Fruit fly (Drosophila melanogaster): ENCODE measurements around the gene CG5895.
A peak's percentile ranks its signal among the peaks of the same experiment; 100 is the strongest.

Gene CG5895

DNA sequence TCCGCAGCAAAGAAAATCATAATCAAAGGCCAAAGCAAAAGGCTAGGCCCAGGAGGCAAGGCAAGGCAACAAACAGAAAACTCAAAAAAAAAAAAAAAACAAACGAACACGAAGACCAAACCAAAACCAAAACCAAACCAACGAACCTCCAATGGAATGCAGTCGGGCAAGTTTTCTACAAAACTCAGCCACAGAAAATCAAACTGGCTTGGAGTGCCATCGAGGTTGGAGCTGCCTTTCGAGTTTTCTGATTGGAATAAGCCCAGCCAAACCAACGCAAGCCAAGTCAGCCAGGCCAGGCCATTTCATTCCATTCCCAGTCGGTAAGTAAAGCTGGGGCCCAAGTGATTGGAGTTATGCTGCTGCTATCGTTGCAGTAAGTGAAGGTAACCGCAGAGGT is 7.4 kb downstream of the CG5895 start (continued):
- TF ChIP-seq odd (GFP tag; optimal IDR thresholded peaks at IDR 0.05) (no peak), CG2202 (tag; optimal IDR thresholded peaks at IDR 0.05) (no peak), stc (GFP tag; IDR thresholded peaks at IDR 0.05) (no peak), dpn (GFP tag; optimal IDR thresholded peaks at IDR 0.05) (no peak), sd (tag; optimal IDR thresholded peaks at IDR 0.05) (peak; percentile 94), CG1602 (GFP tag; optimal IDR thresholded peaks at IDR 0.05) (no peak), ro (GFP tag; IDR thresholded peaks at IDR 0.05) (no peak), lbe (GFP tag; optimal IDR thresholded peaks at IDR 0.05) (no peak), CG14710 (tag; optimal IDR thresholded peaks at IDR 0.05) (no peak), lola (GFP tag; optimal IDR thresholded peaks at IDR 0.05) (no peak), nau (GFP tag; optimal IDR thresholded peaks at IDR 0.05) (no peak), CG4707 (GFP tag; optimal IDR thresholded peaks at IDR 0.05) (no peak), CG2678 (tag; optimal IDR thresholded peaks at IDR 0.05) (no peak), Vsx1 (GFP tag; optimal IDR thresholded peaks at IDR 0.05) (peak; percentile 21), Gug (GFP tag; IDR thresholded peaks at IDR 0.05) (no peak), CG12155 (GFP tag; optimal IDR thresholded peaks at IDR 0.05) (no peak), Deaf1 (tag; optimal IDR thresholded peaks at IDR 0.05) (no peak), CG10979 (tag; optimal IDR thresholded peaks at IDR 0.05) (no peak), CG13296 (GFP tag; optimal IDR thresholded peaks at IDR 0.05) (no peak), Opbp (GFP tag; IDR thresholded peaks at IDR 0.05; ENCODE audit: partially characterized antibody) (0 out of 3 replicates have a peak, but pooled peaks have one; percentile 26), Elba2 (GFP tag; optimal IDR thresholded peaks at IDR 0.05) (no peak), crol (GFP tag; IDR thresholded peaks at IDR 0.05) (no peak), Xbp1 (GFP tag; optimal IDR thresholded peaks at IDR 0.05) (no peak), da (GFP tag; optimal IDR thresholded peaks at IDR 0.05) (no peak), CG8290 (GFP tag; optimal IDR thresholded peaks at IDR 0.05) (no peak), CG8290 (tag; optimal IDR thresholded peaks at IDR 0.05) (peak in 1 of 2 experiments; percentile 5)

DNA sequence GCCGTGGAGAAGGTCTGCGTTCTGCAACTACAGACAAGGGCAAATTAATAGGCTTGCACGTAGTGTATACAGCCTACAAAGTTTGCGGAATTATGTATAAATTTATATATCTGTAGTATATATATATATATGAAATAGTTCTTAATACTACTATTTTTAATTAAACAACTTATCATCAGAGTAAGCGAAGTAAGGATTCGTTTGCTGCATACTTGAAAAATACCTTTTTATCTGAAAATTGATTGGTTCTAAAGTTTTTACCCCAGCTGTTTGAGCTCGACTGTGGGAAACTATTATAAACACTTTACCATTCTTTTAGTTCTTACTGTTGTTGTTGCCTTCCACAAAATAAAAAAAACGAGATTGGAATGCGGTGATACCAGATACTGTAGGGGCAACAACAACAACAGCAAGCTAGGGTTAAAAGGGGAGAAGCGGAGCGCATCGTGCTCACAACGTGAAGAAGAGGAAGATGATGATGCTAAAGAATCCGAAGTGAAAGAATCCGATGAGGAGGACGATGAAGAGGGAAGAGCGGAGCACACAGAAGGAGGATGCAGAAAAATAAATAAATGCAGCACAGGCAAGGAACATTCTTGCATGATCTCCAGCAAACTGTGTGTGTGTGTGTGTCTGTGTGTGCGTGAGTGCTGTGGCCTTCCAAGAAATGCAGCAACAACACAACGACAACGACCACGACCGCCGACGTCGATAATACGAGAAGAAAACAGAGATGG is 7.9 kb downstream of the CG5895 start:
- TF ChIP-seq CG8089 (GFP tag; optimal IDR thresholded peaks at IDR 0.05) (no peak), CG14667 (GFP tag; IDR thresholded peaks at IDR 0.05) (no peak), gfzf (GFP tag; optimal IDR thresholded peaks at IDR 0.05) (no peak), gem (tag; optimal IDR thresholded peaks at IDR 0.05) (peak; percentile 73), CG11696 (GFP tag; IDR thresholded peaks at IDR 0.05) (peak; percentile 93), CG32532 (GFP tag; IDR thresholded peaks at IDR 0.05) (no peak), her (GFP tag; optimal IDR thresholded peaks at IDR 0.05) (no peak), rib (GFP tag; IDR thresholded peaks at IDR 0.05) (peak; percentile 24; the same call in 1 of the 2 replicates), CG13424 (tag; optimal IDR thresholded peaks at IDR 0.05) (peak; percentile 69), CG3726 (GFP tag; IDR thresholded peaks at IDR 0.05) (no peak), HLH54F (GFP tag; optimal IDR thresholded peaks at IDR 0.05) (no peak), Antp (GFP tag; optimal IDR thresholded peaks at IDR 0.05) (no peak), Xbp1 (GFP tag; optimal IDR thresholded peaks at IDR 0.05) (no peak), inv (GFP tag; IDR thresholded peaks at IDR 0.05; ENCODE audit: partially characterized antibody) (no peak), CG2889 (GFP tag; IDR thresholded peaks at IDR 0.05) (no peak), HLH4C (GFP tag; IDR thresholded peaks at IDR 0.05; ENCODE audit: partially characterized antibody) (no peak), CG10959 (GFP tag; IDR thresholded peaks at IDR 0.05) (peak; percentile 37; the same call in 1 of the 2 replicates), p53 (GFP tag; optimal IDR thresholded peaks at IDR 0.05) (no peak), Med (GFP tag) (peak; percentile 54), CG15514 (GFP tag; optimal IDR thresholded peaks at IDR 0.05) (no peak), Meics (GFP tag; optimal IDR thresholded peaks at IDR 0.05) (peak; percentile 56), salm (tag; optimal IDR thresholded peaks at IDR 0.05) (peak; percentile 21), Sry-δ (GFP tag; optimal IDR thresholded peaks at IDR 0.05) (no peak), corto (GFP tag; optimal IDR thresholded peaks at IDR 0.05) (no peak), Sox102F (GFP tag; optimal IDR thresholded peaks at IDR 0.05) (peak; percentile 49)
